Fruit fly (Drosophila melanogaster) whole organism, embryonic: Measurements from ENCODE around the gene Rab3-GEF.

Experiments
- Ada2b ChIP-seq: fragments of 200-800 bp; sonication (Bioruptor generic); IDR thresholded peaks from 2 replicates; pipeline ENCODE4 v1.3.6; 2022; ENCODE audit warnings: missing biosample characterization, missing genetic modification characterization
- Adf1 ChIP-seq: fragments of 200-800 bp; sonication (Bioruptor generic); IDR thresholded peaks from 2 replicates; pipeline ENCODE4 v1.3.6; 2022; ENCODE audit warnings: missing biosample characterization, missing genetic modification characterization
- CG11456 ChIP-seq: fragments of 200-800 bp; sonication (Bioruptor generic); IDR thresholded peaks from 3 replicates; pipeline ENCODE4 v1.3.6; 2022; ENCODE audit warnings: missing biosample characterization, missing genetic modification characterization
- CG12236 ChIP-seq: fragments of 200-800 bp; sonication (Bioruptor generic); optimal IDR thresholded peaks from 2 replicates; lab custom pipeline; 2016; ENCODE audit warnings: missing biosample characterization, missing genetic modification characterization
- CG14441 ChIP-seq: fragments of 200-800 bp; sonication (Bioruptor generic); IDR thresholded peaks from 2 replicates; pipeline ENCODE4 v1.3.6; 2022; ENCODE audit warnings: missing biosample characterization, missing genetic modification characterization
- CG14965 ChIP-seq: fragments of 200-800 bp; sonication (Bioruptor generic); optimal IDR thresholded peaks from 2 replicates; lab custom pipeline; 2016; ENCODE audit warnings: missing biosample characterization, missing genetic modification characterization, borderline replicate concordance
- CG15269 ChIP-seq: fragments of 200-800 bp; sonication (Bioruptor generic); optimal IDR thresholded peaks from 2 replicates; lab custom pipeline; 2018; ENCODE audit warnings: missing biosample characterization, mild to moderate bottlenecking, missing genetic modification characterization, moderate library complexity
- CG15479 ChIP-seq: fragments of 200-800 bp; sonication (Bioruptor generic); optimal IDR thresholded peaks from 3 replicates; lab custom pipeline; 2019; ENCODE audit warnings: missing biosample characterization, mild to moderate bottlenecking, missing genetic modification characterization, moderate library complexity
- CG15696 ChIP-seq: fragments of 200-800 bp; sonication (Bioruptor generic); optimal IDR thresholded peaks from 2 replicates; lab custom pipeline; 2019; ENCODE audit warnings: missing biosample characterization, mild to moderate bottlenecking, missing genetic modification characterization, moderate library complexity
- CG16779 ChIP-seq: fragments of 200-800 bp; sonication (Bioruptor generic); IDR thresholded peaks from 2 replicates; pipeline ENCODE4 v1.3.6; 2022; ENCODE audit warnings: missing biosample characterization, missing genetic modification characterization
- CG17829 ChIP-seq: fragments of 200-800 bp; optimal IDR thresholded peaks from 2 replicates; lab custom pipeline; 2019; ENCODE audit warnings: missing biosample characterization, mild to moderate bottlenecking, missing genetic modification characterization, moderate library complexity
- CG1832 ChIP-seq: fragments of 200-800 bp; sonication (Bioruptor generic); optimal IDR thresholded peaks from 2 replicates; lab custom pipeline; 2017; ENCODE audit warnings: missing biosample characterization, mild to moderate bottlenecking, missing genetic modification characterization, inconsistent platforms
- CG2120 ChIP-seq: fragments of 200-800 bp; sonication (Bioruptor generic); optimal IDR thresholded peaks from 3 replicates; lab custom pipeline; 2016; ENCODE audit warnings: missing biosample characterization, missing genetic modification characterization
- CG2875 ChIP-seq: fragments of 200-800 bp; sonication (Bioruptor generic); optimal IDR thresholded peaks from 2 replicates; lab custom pipeline; 2017; ENCODE audit warnings: missing biosample characterization, mild to moderate bottlenecking, missing genetic modification characterization, missing genetic modification reagents
- CG6254 ChIP-seq: fragments of 200-800 bp; sonication (Bioruptor generic); optimal IDR thresholded peaks from 3 replicates; lab custom pipeline; 2017; ENCODE audit warnings: mild to moderate bottlenecking, missing biosample characterization, missing genetic modification reagents, missing genetic modification characterization
- CG7745 ChIP-seq: fragments of 200-800 bp; sonication (Bioruptor generic); optimal IDR thresholded peaks from 2 replicates; lab custom pipeline; 2018; ENCODE audit warnings: missing biosample characterization, mild to moderate bottlenecking, missing genetic modification characterization, moderate library complexity
- CG7963 ChIP-seq: fragments of 200-800 bp; sonication (Bioruptor generic); IDR thresholded peaks from 3 replicates; pipeline ENCODE4 v1.3.6; 2022; ENCODE audit warnings: missing biosample characterization, missing genetic modification characterization; ENCODE audit not compliant: partially characterized antibody
- CG8924 ChIP-seq: fragments of 200-800 bp; optimal IDR thresholded peaks from 3 replicates; lab custom pipeline; 2019; ENCODE audit warnings: missing biosample characterization, mild to moderate bottlenecking, missing genetic modification characterization, moderate library complexity
- Camta ChIP-seq: fragments of 200-800 bp; sonication (Bioruptor generic); optimal IDR thresholded peaks from 2 replicates; lab custom pipeline; 2016; ENCODE audit warnings: missing biosample characterization, missing genetic modification characterization
- CkIIα-i1 ChIP-seq: fragments of 200-800 bp; sonication (Bioruptor generic); IDR thresholded peaks from 2 replicates; pipeline ENCODE4 v1.3.6; 2022; ENCODE audit warnings: missing biosample characterization, missing genetic modification characterization
- CrebB ChIP-seq: fragments of 200-800 bp; sonication (Bioruptor generic); optimal IDR thresholded peaks from 3 replicates; lab custom pipeline; 2018; ENCODE audit warnings: missing biosample characterization, mild to moderate bottlenecking, missing genetic modification characterization
- Deaf1 ChIP-seq: fragments of 200-800 bp; optimal IDR thresholded peaks from 3 replicates; lab custom pipeline; 2019; ENCODE audit warnings: missing biosample characterization, mild to moderate bottlenecking, missing genetic modification characterization, moderate library complexity
- Eip74EF ChIP-seq, 2 experiments: fragments of 200-800 bp in 1 of 2; fragments of >200 bp in 1 of 2; sonication (Bioruptor generic) in 1 of 2; optimal IDR thresholded peaks; 2 replicates each; lab custom pipeline; 2017 to 2019; ENCODE audit warnings: missing biosample characterization in 2 of 2, missing genetic modification characterization in 2 of 2, mild to moderate bottlenecking in 1 of 2, moderate library complexity in 1 of 2
- Fer2 ChIP-seq: fragments of 200-800 bp; sonication (Bioruptor generic); optimal IDR thresholded peaks from 2 replicates; lab custom pipeline; 2018; ENCODE audit warnings: missing biosample characterization, mild to moderate bottlenecking, missing genetic modification characterization, moderate library complexity
- Hr78 ChIP-seq, 2 experiments: fragments of 200-800 bp in 1 of 2; fragments of >200 bp in 1 of 2; sonication (Bioruptor generic) in 1 of 2; optimal IDR thresholded peaks; 2 replicates each; lab custom pipeline; 2017 to 2019; ENCODE audit warnings: missing biosample characterization in 2 of 2, missing genetic modification characterization in 2 of 2, mild to moderate bottlenecking in 1 of 2, moderate library complexity in 1 of 2
- Nf-YC ChIP-seq: fragments of 200-800 bp; optimal IDR thresholded peaks from 3 replicates; lab custom pipeline; 2019; ENCODE audit warnings: missing biosample characterization, mild to moderate bottlenecking, missing genetic modification characterization, moderate library complexity
- YL-1 ChIP-seq: fragments of 200-800 bp; sonication (Bioruptor generic); optimal IDR thresholded peaks from 3 replicates; lab custom pipeline; 2017; ENCODE audit warnings: missing biosample characterization, mild to moderate bottlenecking, missing genetic modification characterization
- bab2 ChIP-seq: fragments of 200-800 bp; sonication (Bioruptor generic); optimal IDR thresholded peaks from 2 replicates; lab custom pipeline; 2016; ENCODE audit warnings: missing biosample characterization, missing genetic modification characterization
- bbx ChIP-seq: fragments of 200-800 bp; sonication (Bioruptor generic); IDR thresholded peaks from 2 replicates; pipeline ENCODE4 v1.3.6; 2022; ENCODE audit warnings: missing biosample characterization, missing genetic modification characterization; ENCODE audit not compliant: partially characterized antibody
- cato ChIP-seq: fragments of 200-800 bp; sonication (Bioruptor generic); optimal IDR thresholded peaks from 2 replicates; lab custom pipeline; 2016; ENCODE audit warnings: missing biosample characterization, missing genetic modification characterization, borderline replicate concordance
- corto ChIP-seq: fragments of 200-800 bp; sonication (Bioruptor generic); optimal IDR thresholded peaks from 2 replicates; lab custom pipeline; 2016; ENCODE audit warnings: missing biosample characterization, mild to moderate bottlenecking, missing genetic modification characterization, moderate library complexity
- dati ChIP-seq: fragments of 200-800 bp; sonication (Bioruptor generic); IDR thresholded peaks from 2 replicates; pipeline ENCODE4 v1.3.6; 2022; ENCODE audit warnings: missing biosample characterization, missing genetic modification characterization
- ftz-f1 ChIP-seq: fragments of 200-800 bp; sonication (Bioruptor generic); optimal IDR thresholded peaks from 2 replicates; lab custom pipeline; 2016; ENCODE audit warnings: missing biosample characterization, missing genetic modification characterization
- grn ChIP-seq: fragments of 200-800 bp; sonication (Bioruptor generic); optimal IDR thresholded peaks from 3 replicates; lab custom pipeline; 2017; ENCODE audit warnings: missing biosample characterization, missing genetic modification characterization
- kni ChIP-seq: fragments of 200-800 bp; sonication (Bioruptor generic); optimal IDR thresholded peaks from 3 replicates; lab custom pipeline; 2017; ENCODE audit warnings: mild to moderate bottlenecking, missing biosample characterization, missing genetic modification reagents, missing genetic modification characterization
- lola ChIP-seq, 3 experiments: fragments of >200 bp in 2 of 3; fragments of 200-800 bp in 1 of 3; sonication (Bioruptor generic) in 1 of 3; optimal IDR thresholded peaks; 2 replicates each; lab custom pipeline; 2017 to 2019; ENCODE audit warnings: missing biosample characterization in 3 of 3, missing genetic modification characterization in 3 of 3, mild to moderate bottlenecking in 1 of 3, moderate library complexity in 1 of 3
- mam ChIP-seq: fragments of 200-800 bp; sonication (Bioruptor generic); optimal IDR thresholded peaks from 3 replicates; lab custom pipeline; 2016; ENCODE audit warnings: missing biosample characterization, missing genetic modification characterization
- mld ChIP-seq: fragments of 200-800 bp; sonication (Bioruptor generic); IDR thresholded peaks from 3 replicates; pipeline ENCODE4 v1.3.6; 2022; ENCODE audit warnings: missing biosample characterization, missing genetic modification characterization; ENCODE audit not compliant: partially characterized antibody
- nerfin-2 ChIP-seq: fragments of 200-800 bp; sonication (Bioruptor generic); IDR thresholded peaks from 2 replicates; pipeline ENCODE4 v1.3.6; 2022; ENCODE audit warnings: missing biosample characterization, missing genetic modification characterization; ENCODE audit not compliant: partially characterized antibody
- oc ChIP-seq: fragments of 200-800 bp; sonication (Bioruptor generic); optimal IDR thresholded peaks from 2 replicates; lab custom pipeline; 2018; ENCODE audit warnings: missing biosample characterization, mild to moderate bottlenecking, missing genetic modification characterization, moderate library complexity
- psq ChIP-seq: fragments of 200-800 bp; sonication (Bioruptor generic); optimal IDR thresholded peaks from 2 replicates; lab custom pipeline; 2017; ENCODE audit warnings: missing biosample characterization, missing genetic modification characterization
- ranshi ChIP-seq: fragments of 200-800 bp; sonication (Bioruptor generic); IDR thresholded peaks from 2 replicates; pipeline ENCODE4 v1.3.6; 2022; ENCODE audit warnings: missing biosample characterization, missing genetic modification characterization
- row ChIP-seq: fragments of 200-800 bp; sonication (Bioruptor generic); IDR thresholded peaks from 3 replicates; pipeline ENCODE4 v1.3.6; 2022; ENCODE audit warnings: missing biosample characterization, missing genetic modification characterization
- sens-2 ChIP-seq: fragments of 200-800 bp; sonication (Bioruptor generic); IDR thresholded peaks from 2 replicates; pipeline ENCODE4 v1.3.6; 2022; ENCODE audit warnings: missing biosample characterization, missing genetic modification characterization
- sim ChIP-seq: fragments of 200-800 bp; sonication (Bioruptor generic); IDR thresholded peaks from 2 replicates; pipeline ENCODE4 v1.3.6; 2022; ENCODE audit warnings: missing biosample characterization, missing genetic modification characterization
- sima ChIP-seq: fragments of 200-800 bp; sonication (Bioruptor generic); optimal IDR thresholded peaks from 2 replicates; lab custom pipeline; 2016; ENCODE audit warnings: missing biosample characterization, missing genetic modification characterization
- sisA ChIP-seq: fragments of 200-800 bp; sonication (Bioruptor generic); IDR thresholded peaks from 2 replicates; pipeline ENCODE4 v1.3.6; 2022; ENCODE audit warnings: missing biosample characterization, missing genetic modification characterization
- tgo ChIP-seq: fragments of 200-800 bp; sonication (Bioruptor generic); IDR thresholded peaks from 3 replicates; pipeline ENCODE4 v1.3.6; 2022; ENCODE audit warnings: missing biosample characterization, missing genetic modification characterization
- yki ChIP-seq: fragments of >200 bp; optimal IDR thresholded peaks from 3 replicates; lab custom pipeline; 2018

The Rab3-GEF gene

dm6 chrX:15043013-15043699 is 46.3 kb upstream of the Rab3-GEF start (continued):
- TF ChIP-seq CkIIα-i1 (peak; percentile 44; the same call in 1 of the 2 replicates), CG16779 (peak; percentile 41; the same call in 1 of the 2 replicates), CG7745 (tag; lab: Kevin White, UChicago) (peak; percentile 77), row (no peak), Deaf1 (tag; lab: Kevin White, UChicago) (no peak), YL-1 (GFP tag; lab: Kevin White, UChicago) (peak; percentile 87), kni (GFP tag; lab: Kevin White, UChicago) (peak; percentile 97), tgo (no peak; the same call in 2 of the 3 replicates), bab2 (GFP tag; lab: Kevin White, UChicago) (peak; percentile 95), sisA (no peak), CG6254 (GFP tag; lab: Kevin White, UChicago) (peak; percentile 84), CG2875 (peak; percentile 97), CG17829 (tag; lab: Kevin White, UChicago) (peak; percentile 19), yki (lab: Kevin White, UChicago) (no peak), bbx (no peak), Fer2 (tag; lab: Kevin White, UChicago) (peak; percentile 72), sens-2 (GFP tag; lab: Robert Waterston, UW) (0 out of 2 replicates have a peak, but pooled peaks have one; percentile 20), CG14441 (GFP tag; lab: Robert Waterston, UW) (peak; percentile 8; the same call in 1 of the 2 replicates), CG8924 (peak; percentile 71)

DNA sequence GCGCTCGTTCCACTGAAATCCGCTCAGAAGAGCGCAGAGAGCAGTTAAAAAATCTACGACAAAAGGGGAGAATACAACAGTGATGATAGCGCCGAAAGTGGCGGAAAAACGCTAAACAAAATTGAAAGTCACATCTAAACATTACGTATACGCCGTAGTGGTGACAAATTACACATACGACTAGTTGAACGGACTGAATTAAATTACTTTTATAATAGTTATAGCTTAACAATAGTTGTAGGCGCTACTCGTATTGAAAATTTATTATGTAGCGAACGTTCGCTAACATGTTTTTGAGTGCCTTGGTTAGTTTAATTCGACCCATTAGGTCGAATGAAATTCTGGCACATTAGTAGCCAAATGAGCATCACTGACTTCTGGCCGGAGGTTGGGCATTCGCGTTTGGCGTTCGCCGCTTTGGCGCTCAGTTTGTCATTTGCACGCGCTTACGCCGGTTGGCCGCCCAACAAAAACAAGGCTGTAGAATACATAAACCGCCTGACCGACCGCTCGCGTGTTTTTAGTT is 45.7 kb upstream of the Rab3-GEF start, which contains the start of gene CG5541:
Gene CG5541 (plus strand): TSS at position 424 of the 526 bp plus-strand sequence.
- TF ChIP-seq sima (GFP tag; lab: Kevin White, UChicago) (no peak), Hr78 (GFP tag; optimal IDR thresholded peaks at IDR 0.05; lab: Kevin White, UChicago) (no peak), lola (GFP tag; optimal IDR thresholded peaks at IDR 0.05; lab: Kevin White, UChicago) (no peak), grn (GFP tag; lab: Kevin White, UChicago) (no peak), psq (no peak), sim (no peak), Camta (GFP tag; lab: Kevin White, UChicago) (no peak), CG12236 (GFP tag; lab: Kevin White, UChicago) (no peak), mld (GFP tag; lab: Robert Waterston, UW) (no peak), CG7963 (GFP tag; lab: Robert Waterston, UW) (no peak), Adf1 (GFP tag; lab: Robert Waterston, UW) (no peak), dati (GFP tag; lab: Robert Waterston, UW) (no peak), mam (GFP tag; lab: Kevin White, UChicago) (peak; percentile 17), corto (GFP tag; lab: Kevin White, UChicago) (no peak), CrebB (tag; lab: Kevin White, UChicago) (no peak), CG15479 (GFP tag; lab: Kevin White, UChicago) (no peak), CG2120 (peak; percentile 45), CG15269 (tag; lab: Kevin White, UChicago) (no peak), ftz-f1 (GFP tag; lab: Kevin White, UChicago) (no peak), cato (GFP tag; lab: Kevin White, UChicago) (no peak), Ada2b (GFP tag; lab: Robert Waterston, UW) (no peak), Eip74EF (GFP tag; optimal IDR thresholded peaks at IDR 0.05; lab: Kevin White, UChicago) (no peak), kni (GFP tag; lab: Kevin White, UChicago) (no peak), ranshi (GFP tag; lab: Robert Waterston, UW) (no peak), CG11456 (no peak), nerfin-2 (GFP tag; lab: Robert Waterston, UW) (no peak), CG14965 (GFP tag; lab: Kevin White, UChicago) (no peak), CG1832 (GFP tag; lab: Kevin White, UChicago) (no peak), oc (tag; lab: Kevin White, UChicago) (no peak), CG15696 (tag; lab: Kevin White, UChicago) (no peak), Nf-YC (peak; percentile 44)
